Fruit fly (Drosophila melanogaster) whole organism, pupa: ENCODE results near the gene CG14384.

Experiments used
- CG10348 ChIP-seq: fragments of 200-800 bp; sonication (Bioruptor generic); IDR thresholded peaks from 2 replicates; pipeline ENCODE4 v1.3.6; 2022; ENCODE audit warnings: missing biosample characterization, missing genetic modification characterization
- CG12605 ChIP-seq: fragments of 200-800 bp; sonication (Bioruptor generic); IDR thresholded peaks from 2 replicates; pipeline ENCODE4 v1.3.6; 2022; ENCODE audit warnings: missing biosample characterization, missing genetic modification characterization
- CG13204 ChIP-seq: fragments of 200-800 bp; sonication (Bioruptor generic); optimal IDR thresholded peaks from 2 replicates; lab custom pipeline; 2018; ENCODE audit warnings: missing biosample characterization, mild to moderate bottlenecking, missing genetic modification characterization, moderate library complexity
- CG14655 ChIP-seq: fragments of 200-800 bp; sonication (Bioruptor generic); optimal IDR thresholded peaks from 3 replicates; lab custom pipeline; 2017; ENCODE audit warnings: mild to moderate bottlenecking, missing biosample characterization, missing genetic modification reagents, missing genetic modification characterization
- CG15710 ChIP-seq: fragments of 200-800 bp; sonication (Bioruptor generic); optimal IDR thresholded peaks from 2 replicates; lab custom pipeline; 2018; ENCODE audit warnings: missing biosample characterization, mild to moderate bottlenecking, missing genetic modification characterization, moderate library complexity
- CG17806 ChIP-seq: fragments of 200-800 bp; sonication (Bioruptor generic); optimal IDR thresholded peaks from 2 replicates; lab custom pipeline; 2018; ENCODE audit warnings: missing biosample characterization, mild to moderate bottlenecking, missing genetic modification characterization, moderate library complexity
- CG32121 ChIP-seq: fragments of 200-800 bp; sonication (Bioruptor generic); IDR thresholded peaks from 2 replicates; pipeline ENCODE4 v1.3.6; 2022; ENCODE audit warnings: missing biosample characterization, missing genetic modification characterization
- CG34367 ChIP-seq: fragments of 200-800 bp; sonication (Bioruptor generic); optimal IDR thresholded peaks from 2 replicates; lab custom pipeline; 2018; ENCODE audit warnings: missing biosample characterization, mild to moderate bottlenecking, missing genetic modification characterization
- CG4496 ChIP-seq: fragments of 200-800 bp; sonication (Bioruptor generic); IDR thresholded peaks from 3 replicates; pipeline ENCODE4 v1.3.6; 2022; ENCODE audit warnings: missing biosample characterization, missing genetic modification characterization
- CG8159 ChIP-seq: fragments of 200-800 bp; sonication (Bioruptor generic); optimal IDR thresholded peaks from 3 replicates; lab custom pipeline; 2018; ENCODE audit warnings: missing biosample characterization, mild to moderate bottlenecking, missing genetic modification characterization, moderate library complexity
- CG8301 ChIP-seq: fragments of 200-800 bp; sonication (Bioruptor generic); optimal IDR thresholded peaks from 2 replicates; lab custom pipeline; 2018; ENCODE audit warnings: missing biosample characterization, mild to moderate bottlenecking, missing genetic modification characterization
- CG9948 ChIP-seq: fragments of 200-800 bp; sonication (Bioruptor generic); optimal IDR thresholded peaks from 2 replicates; lab custom pipeline; 2018; ENCODE audit warnings: missing biosample characterization, mild to moderate bottlenecking, missing genetic modification characterization, moderate library complexity
- D1 ChIP-seq: fragments of 200-800 bp; sonication (Bioruptor generic); optimal IDR thresholded peaks from 2 replicates; lab custom pipeline; 2018; ENCODE audit warnings: missing biosample characterization, mild to moderate bottlenecking, missing genetic modification characterization, moderate library complexity
- EcR ChIP-seq: fragments of 200-800 bp; sonication (Bioruptor generic); optimal IDR thresholded peaks from 3 replicates; lab custom pipeline; 2019; ENCODE audit warnings: missing biosample characterization, missing genetic modification characterization, mild to moderate bottlenecking, moderate library complexity, missing genetic modification reagents
- Ets98B ChIP-seq: fragments of 200-800 bp; sonication (Bioruptor generic); IDR thresholded peaks from 2 replicates; pipeline ENCODE4 v1.3.6; 2022; ENCODE audit warnings: missing biosample characterization, missing genetic modification characterization
- Pif1A ChIP-seq: fragments of 200-800 bp; sonication (Bioruptor generic); optimal IDR thresholded peaks from 3 replicates; lab custom pipeline; 2016; ENCODE audit warnings: missing biosample characterization, missing genetic modification characterization
- Pif1B ChIP-seq: fragments of 200-800 bp; sonication (Bioruptor generic); optimal IDR thresholded peaks from 3 replicates; lab custom pipeline; 2016; ENCODE audit warnings: missing biosample characterization, missing genetic modification characterization
- Snoo ChIP-seq: fragments of 200-800 bp; sonication (Bioruptor generic); optimal IDR thresholded peaks from 3 replicates; lab custom pipeline; 2017; ENCODE audit warnings: missing biosample characterization, mild to moderate bottlenecking, missing genetic modification characterization, inconsistent platforms
- fd96Ca ChIP-seq: fragments of 200-800 bp; sonication (Bioruptor generic); IDR thresholded peaks from 3 replicates; pipeline ENCODE4 v1.3.6; 2022; ENCODE audit warnings: missing biosample characterization, missing genetic modification characterization
- gl ChIP-seq: fragments of 200-800 bp; sonication (Bioruptor generic); optimal IDR thresholded peaks from 2 replicates; lab custom pipeline; 2018; ENCODE audit warnings: missing biosample characterization, mild to moderate bottlenecking, missing genetic modification characterization
- rn ChIP-seq: fragments of 200-800 bp; sonication (Bioruptor generic); IDR thresholded peaks from 2 replicates; pipeline ENCODE4 v1.3.6; 2022; ENCODE audit warnings: missing biosample characterization, missing genetic modification characterization

Gene CG14384

dm6 chr3R:12967612-12968011, at the start of gene CG14384, which contains the start of gene grsm:
CG14384 (minus strand) TSS chr3R:12967712.
grsm (minus strand) TSS chr3R:12967712.
- TF ChIP-seq Pif1B (GFP tag; lab: Kevin White, UChicago) (no peak), CG15710 (tag; lab: Kevin White, UChicago) (no peak), CG14655 (GFP tag; lab: Kevin White, UChicago) (no peak)

dm6 chr3R:13015811-13016766, 48.6 kb upstream of the CG14384 start:
- TF ChIP-seq CG14655 (GFP tag; lab: Kevin White, UChicago) (peak; percentile 26), Pif1A (GFP tag; lab: Kevin White, UChicago) (no peak), rn (GFP tag; lab: Robert Waterston, UW) (no peak), Pif1B (GFP tag; lab: Kevin White, UChicago) (no peak), CG10348 (GFP tag; lab: Robert Waterston, UW) (no peak), CG15710 (tag; lab: Kevin White, UChicago) (no peak), D1 (tag; lab: Kevin White, UChicago) (no peak), CG12605 (GFP tag; lab: Robert Waterston, UW) (peak; percentile 47; the same call in 1 of the 2 replicates), CG8301 (tag; lab: Kevin White, UChicago) (peak; percentile 2), CG4496 (peak; percentile 67; the same call in 2 of the 3 replicates), CG17806 (tag; lab: Kevin White, UChicago) (no peak), gl (peak; percentile 71), fd96Ca (GFP tag; lab: Robert Waterston, UW) (no peak), Ets98B (GFP tag; lab: Robert Waterston, UW) (0 out of 2 replicates have a peak, but pooled peaks have one; percentile 17), Snoo (no peak), EcR (GFP tag; lab: Kevin White, UChicago) (peak; percentile 85), CG34367 (peak; percentile 1), CG32121 (GFP tag; lab: Robert Waterston, UW) (peak; percentile 38; the same call in 1 of the 2 replicates), CG13204 (GFP tag; lab: Kevin White, UChicago) (peak; percentile 94), CG9948 (tag; lab: Kevin White, UChicago) (no peak), CG8159 (tag; lab: Kevin White, UChicago) (peak; percentile 5)
- TF ChIP-seq, all 21 proteins: peak for 11

dm6 chr3R:13015402-13015801, 47.9 kb upstream of the CG14384 start:
- TF ChIP-seq Pif1A (GFP tag; lab: Kevin White, UChicago): no peak
- peak; percentile 10; the same call in 1 of the 3 replicates for TF ChIP-seq CG4496

- TF ChIP-seq CG14655 (GFP tag; lab: Kevin White, UChicago) (peak; percentile 22), D1 (tag; lab: Kevin White, UChicago) (no peak), CG4496 (peak; percentile 58), Pif1A (GFP tag; lab: Kevin White, UChicago) (no peak), CG13204 (GFP tag; lab: Kevin White, UChicago) (no peak), CG8301 (tag; lab: Kevin White, UChicago) (no peak), Pif1B (GFP tag; lab: Kevin White, UChicago) (no peak), Ets98B (GFP tag; lab: Robert Waterston, UW) (peak; percentile 34), Snoo (no peak), CG12605 (GFP tag; lab: Robert Waterston, UW) (0 out of 2 replicates have a peak, but pooled peaks have one; percentile 9), CG17806 (tag; lab: Kevin White, UChicago) (no peak), CG34367 (no peak), gl (no peak), CG32121 (GFP tag; lab: Robert Waterston, UW) (peak; percentile 54; the same call in 1 of the 2 replicates), fd96Ca (GFP tag; lab: Robert Waterston, UW) (peak; percentile 48; the same call in 2 of the 3 replicates), CG15710 (tag; lab: Kevin White, UChicago) (no peak), EcR (GFP tag; lab: Kevin White, UChicago) (no peak), rn (GFP tag; lab: Robert Waterston, UW) (0 out of 2 replicates have a peak, but pooled peaks have one; percentile 30), CG10348 (GFP tag; lab: Robert Waterston, UW) (no peak), CG8159 (tag; lab: Kevin White, UChicago) (no peak), CG9948 (tag; lab: Kevin White, UChicago) (no peak)
Observed at dm6 chr3R:13014168-13014881, 46.8 kb upstream of the CG14384 start.

- TF ChIP-seq CG15710 (tag; lab: Kevin White, UChicago): no peak
- no peak for TF ChIP-seq Pif1B (GFP tag; lab: Kevin White, UChicago)
- TF ChIP-seq CG17806 (tag; lab: Kevin White, UChicago): no peak
- peak; percentile 32; the same call in 1 of the 3 replicates for TF ChIP-seq fd96Ca (GFP tag; lab: Robert Waterston, UW)
- TF ChIP-seq gl: no peak
- TF ChIP-seq CG13204 (GFP tag; lab: Kevin White, UChicago): peak; percentile 70
- TF ChIP-seq CG34367: no peak
- 0 out of 3 replicates have a peak, but pooled peaks have one; percentile 16 for TF ChIP-seq CG4496
- peak; percentile 18; the same call in 1 of the 2 replicates for TF ChIP-seq CG12605 (GFP tag; lab: Robert Waterston, UW)
- TF ChIP-seq CG32121 (GFP tag; lab: Robert Waterston, UW): 0 out of 2 replicates have a peak, but pooled peaks have one; percentile 14
Observed at dm6 chr3R:13012990-13013389, 45.5 kb upstream of the CG14384 start.
